Fruit fly (Drosophila melanogaster): ENCODE measurements around the gene Syt4.

The Syt4 gene

DNA sequence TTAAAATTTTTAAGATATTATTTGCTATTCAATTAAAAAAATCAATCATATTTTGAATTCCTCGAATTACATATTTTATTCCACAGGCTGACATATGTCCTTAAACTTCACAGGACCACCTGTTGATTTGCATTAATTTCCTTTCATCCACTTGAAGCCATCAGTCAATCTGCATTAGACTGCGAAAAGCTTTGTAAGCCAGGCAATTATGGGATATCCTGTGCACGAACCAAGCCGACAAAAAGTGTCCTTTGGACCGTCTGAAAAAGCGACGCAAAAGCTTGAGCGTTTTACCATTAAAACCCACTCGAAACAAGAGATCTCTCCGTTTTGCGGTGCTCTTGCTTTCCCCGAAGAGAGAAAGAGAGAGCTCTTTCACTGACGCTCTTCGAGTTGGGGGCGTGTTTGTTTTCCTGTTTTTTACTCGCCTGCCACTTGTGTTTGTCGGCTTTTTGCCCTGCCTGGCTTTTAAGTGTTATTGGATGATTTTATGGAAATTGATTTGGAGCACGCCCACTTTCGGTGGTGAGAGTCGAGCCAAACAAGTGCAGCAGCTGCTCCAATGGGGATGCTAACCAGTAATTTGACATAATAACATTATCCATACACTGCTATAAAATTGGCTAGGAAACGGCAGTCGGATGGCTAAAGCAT, 40.8 kb downstream of the Syt4 start:
- TF ChIP-seq CTCF (optimal IDR thresholded peaks at IDR 0.05) (no peak), CG8478 (optimal IDR thresholded peaks at IDR 0.05) (no peak)

DNA sequence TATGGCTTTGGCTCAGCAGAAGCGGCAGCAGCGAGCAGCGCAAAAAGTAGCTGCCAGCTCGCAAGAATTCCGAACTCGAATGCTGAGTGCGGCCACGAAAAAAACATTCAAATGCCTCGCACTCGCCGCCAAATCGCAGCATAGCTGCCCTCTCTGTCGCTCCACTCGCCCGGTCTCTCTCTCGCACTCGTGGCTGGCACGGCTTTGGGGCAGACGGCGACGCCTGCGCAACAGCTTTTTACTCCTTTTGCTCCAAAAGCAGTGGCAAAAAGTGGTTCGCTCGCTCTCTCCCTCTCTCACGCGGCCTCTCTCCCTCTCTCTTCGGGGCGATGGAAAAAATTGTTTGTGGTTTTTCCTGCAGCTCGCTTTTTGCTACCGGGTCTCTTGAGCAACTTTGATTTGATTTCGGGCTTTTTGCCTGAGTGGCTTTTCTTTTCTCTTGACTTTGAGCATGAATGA, 43.7 kb downstream of the Syt4 start, which contains the start of gene rn:
Gene rn, minus strand, starts transcription at position 51 of the 459 bp plus-strand sequence.
- TF ChIP-seq CG8478 (optimal IDR thresholded peaks at IDR 0.05) (no peak), CTCF (optimal IDR thresholded peaks at IDR 0.05) (no peak)

DNA sequence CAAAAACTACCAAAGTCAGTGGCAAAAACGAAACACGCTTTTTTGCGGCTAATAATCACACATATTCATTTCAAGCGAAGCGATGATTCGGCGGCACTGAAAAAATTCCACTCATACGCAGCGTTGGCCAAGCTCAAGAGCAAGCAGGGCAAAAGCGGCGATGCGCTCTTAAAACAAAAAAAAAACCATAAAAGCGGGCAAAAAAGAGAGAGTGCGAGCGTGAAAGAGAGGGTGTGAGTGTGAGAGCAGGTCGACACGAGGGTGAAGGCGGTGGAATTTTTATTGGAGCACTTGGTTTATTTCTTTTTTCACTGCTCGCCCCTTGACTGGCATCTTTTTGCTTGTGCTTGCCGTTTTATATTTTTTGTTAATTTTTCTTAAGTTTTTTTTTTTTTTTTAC, 44.7 kb downstream of the Syt4 start:
- no peak for TF ChIP-seq CG8478 (optimal IDR thresholded peaks at IDR 0.05)
- no peak for TF ChIP-seq CTCF (optimal IDR thresholded peaks at IDR 0.05)

DNA sequence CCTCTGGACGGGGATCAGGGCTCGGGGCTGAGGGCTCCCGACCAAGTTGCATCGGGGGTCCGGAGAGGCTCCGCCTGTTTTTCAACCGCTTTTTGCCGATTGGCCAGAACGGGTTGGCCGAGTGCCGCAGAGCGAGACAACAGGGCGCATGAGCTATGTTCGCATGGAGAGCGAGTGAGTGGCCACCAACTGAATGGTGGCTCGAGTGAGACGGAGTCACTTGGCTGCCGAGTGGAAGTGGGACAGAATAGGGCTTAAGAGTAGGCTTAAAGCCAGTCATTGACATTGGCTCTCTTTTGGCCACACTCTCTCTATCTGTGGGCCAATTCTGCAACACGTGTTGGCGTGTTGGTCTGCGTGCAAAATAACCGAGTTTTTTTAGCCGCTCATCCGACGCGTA, 47.2 kb downstream of the Syt4 start:
- no peak for TF ChIP-seq CTCF (optimal IDR thresholded peaks at IDR 0.05)
- TF ChIP-seq CG8478 (optimal IDR thresholded peaks at IDR 0.05): no peak

DNA sequence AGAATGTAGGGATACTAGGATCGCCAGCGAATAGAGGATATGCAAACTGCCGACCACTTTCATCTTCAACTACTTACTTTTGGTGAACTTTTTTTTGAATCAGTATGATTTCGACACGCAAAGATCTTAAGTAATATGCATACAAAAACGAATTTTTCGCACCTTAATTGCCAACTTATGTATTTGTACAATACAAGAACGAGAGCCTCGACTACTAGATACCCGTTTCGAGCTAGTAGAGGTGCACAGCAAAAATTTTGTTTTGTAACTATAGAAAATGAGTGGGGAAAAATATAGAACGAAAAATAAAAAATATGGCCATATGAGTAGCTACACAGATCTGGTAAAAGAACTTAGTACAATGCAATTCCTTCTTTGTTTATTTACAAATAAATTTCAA, 51.2 kb downstream of the Syt4 start, which contains the start of gene CG10029:
Gene CG10029, minus strand, starts transcription at position 101 of the 400 bp plus-strand sequence.
- TF ChIP-seq CTCF (optimal IDR thresholded peaks at IDR 0.05) (no peak), CG8478 (optimal IDR thresholded peaks at IDR 0.05) (no peak)

All from S2 (cell line).